Worm (Caenorhabditis elegans): ENCODE data around the gene F56B3.9.

DNA sequence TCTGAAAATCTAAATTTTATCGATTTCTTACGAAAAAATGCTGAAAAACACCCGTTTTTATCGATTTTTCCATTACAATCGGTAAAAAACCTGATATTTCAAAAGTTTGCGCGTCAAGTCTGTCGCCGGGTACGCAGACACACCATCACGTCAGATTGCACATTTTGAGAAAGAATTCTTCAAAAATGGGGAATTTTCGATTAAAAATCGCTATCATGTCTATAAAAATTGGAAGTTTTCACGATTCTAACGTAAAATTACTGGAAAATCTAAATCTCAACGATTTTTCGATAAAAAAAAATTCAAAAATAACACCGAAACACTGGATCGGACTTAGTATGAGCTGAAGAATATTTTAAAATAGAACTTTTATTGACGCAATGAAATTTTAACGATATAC is 23.1 kb downstream of the F56B3.9 start, which contains the start of gene F56B3.4:
- TF ChIP-seq unc-62 (GFP tag; optimal IDR thresholded peaks at IDR 0.05) = no peak
- TF ChIP-seq bed-3 (GFP tag; optimal IDR thresholded peaks at IDR 0.05) = no peak
- no peak for TF ChIP-seq ztf-11 (tag; optimal IDR thresholded peaks at IDR 0.05)
- no peak for TF ChIP-seq hlh-1 (tag; optimal IDR thresholded peaks at IDR 0.05)
- no peak for TF ChIP-seq pha-4 (tag; optimal IDR thresholded peaks at IDR 0.05)
- TF ChIP-seq M03D4.4 (tag; optimal IDR thresholded peaks at IDR 0.05) = no peak
- TF ChIP-seq nhr-76 (tag; optimal IDR thresholded peaks at IDR 0.05) = no peak
- no peak for TF ChIP-seq elt-3 (tag; optimal IDR thresholded peaks at IDR 0.05)
- TF ChIP-seq ces-1 (GFP tag; optimal IDR thresholded peaks at IDR 0.05) = no peak

Data from whole organism, mixed stage, embryonic.